Fruit fly (Drosophila melanogaster) whole organism, embryonic: Measurements from ENCODE around the gene CG34265.

Experiments used
- Ada2b ChIP-seq: fragments of 200-800 bp; sonication (Bioruptor generic); IDR thresholded peaks from 2 replicates; pipeline ENCODE4 v1.3.6; 2022; ENCODE audit warnings: missing biosample characterization, missing genetic modification characterization
- Antp ChIP-seq: fragments of 200-800 bp; sonication (Bioruptor generic); optimal IDR thresholded peaks from 3 replicates; lab custom pipeline; 2016; ENCODE audit warnings: missing biosample characterization, missing genetic modification characterization
- BtbVII ChIP-seq: fragments of 200-800 bp; sonication (Bioruptor generic); optimal IDR thresholded peaks from 3 replicates; lab custom pipeline; 2017; ENCODE audit warnings: missing biosample characterization, mild to moderate bottlenecking, missing genetic modification characterization
- CG10147 ChIP-seq: fragments of 200-800 bp; sonication (Bioruptor generic); optimal IDR thresholded peaks from 2 replicates; lab custom pipeline; 2019; ENCODE audit warnings: missing biosample characterization, mild to moderate bottlenecking, missing genetic modification characterization, moderate library complexity
- CG13624 ChIP-seq: fragments of 200-800 bp; sonication (Bioruptor generic); optimal IDR thresholded peaks from 2 replicates; lab custom pipeline; 2016; ENCODE audit warnings: missing biosample characterization, missing genetic modification characterization
- CG15514 ChIP-seq: fragments of 200-800 bp; sonication (Bioruptor generic); optimal IDR thresholded peaks from 3 replicates; lab custom pipeline; 2017; ENCODE audit warnings: missing biosample characterization, missing genetic modification characterization, mild to moderate bottlenecking, moderate library complexity, missing genetic modification reagents
- CG16779 ChIP-seq: fragments of 200-800 bp; sonication (Bioruptor generic); IDR thresholded peaks from 2 replicates; pipeline ENCODE4 v1.3.6; 2022; ENCODE audit warnings: missing biosample characterization, missing genetic modification characterization
- CG1832 ChIP-seq: fragments of 200-800 bp; sonication (Bioruptor generic); optimal IDR thresholded peaks from 2 replicates; lab custom pipeline; 2017; ENCODE audit warnings: missing biosample characterization, mild to moderate bottlenecking, missing genetic modification characterization, inconsistent platforms
- CG3281 ChIP-seq: fragments of 200-800 bp; sonication (Bioruptor generic); optimal IDR thresholded peaks from 3 replicates; lab custom pipeline; 2017; ENCODE audit warnings: missing biosample characterization, mild to moderate bottlenecking, missing genetic modification characterization
- CG4707 ChIP-seq: fragments of 200-800 bp; sonication (Bioruptor generic); optimal IDR thresholded peaks from 2 replicates; lab custom pipeline; 2018; ENCODE audit warnings: missing biosample characterization, mild to moderate bottlenecking, missing genetic modification characterization, moderate library complexity
- CG6683 ChIP-seq: fragments of 200-800 bp; sonication (Bioruptor generic); optimal IDR thresholded peaks from 2 replicates; lab custom pipeline; 2017; ENCODE audit warnings: missing biosample characterization, mild to moderate bottlenecking, missing genetic modification characterization, missing genetic modification reagents
- CG7357 ChIP-seq: fragments of 200-800 bp; sonication (Bioruptor generic); IDR thresholded peaks from 3 replicates; pipeline ENCODE4 v1.3.6; 2022; ENCODE audit warnings: missing biosample characterization, missing genetic modification characterization
- CG7928 ChIP-seq: fragments of 200-800 bp; sonication (Bioruptor generic); optimal IDR thresholded peaks from 2 replicates; lab custom pipeline; 2017; ENCODE audit warnings: missing biosample characterization, mild to moderate bottlenecking, missing genetic modification characterization
- CG7987 ChIP-seq: fragments of 200-800 bp; sonication (Bioruptor generic); optimal IDR thresholded peaks from 2 replicates; lab custom pipeline; 2018; ENCODE audit warnings: missing biosample characterization, mild to moderate bottlenecking, missing genetic modification characterization, moderate library complexity
- CG8290 ChIP-seq, 3 experiments: fragments of 200-800 bp; sonication (Bioruptor generic); optimal IDR thresholded peaks; 2 replicates each; lab custom pipeline; 2016 to 2019; ENCODE audit warnings: missing biosample characterization in 3 of 3, missing genetic modification characterization in 3 of 3, mild to moderate bottlenecking in 2 of 3, moderate library complexity in 1 of 3
- D ChIP-seq, 2 experiments: fragments of 200-800 bp in 1 of 2; fragments of >200 bp in 1 of 2; sonication (Bioruptor generic) in 1 of 2; optimal IDR thresholded peaks; 2 replicates in 1 of 2; 3 replicates in 1 of 2; lab custom pipeline; 2017; ENCODE audit warnings: mild to moderate bottlenecking in 1 of 2, missing biosample characterization in 1 of 2, missing genetic modification characterization in 1 of 2, missing genetic modification reagents in 1 of 2
- D19B ChIP-seq: fragments of 200-800 bp; sonication (Bioruptor generic); optimal IDR thresholded peaks from 2 replicates; lab custom pipeline; 2017; ENCODE audit warnings: missing biosample characterization, mild to moderate bottlenecking, missing genetic modification characterization
- Dip2 ChIP-seq: fragments of 200-800 bp; sonication (Bioruptor generic); IDR thresholded peaks from 2 replicates; pipeline ENCODE4 v1.3.6; 2022; ENCODE audit warnings: missing biosample characterization, missing genetic modification characterization
- Dll ChIP-seq: fragments of 200-800 bp; sonication (Bioruptor generic); IDR thresholded peaks from 4 replicates; pipeline ENCODE4 v1.3.6; 2022; ENCODE audit warnings: missing biosample characterization, missing genetic modification characterization; ENCODE audit not compliant: partially characterized antibody
- Doc3 ChIP-seq: fragments of 200-800 bp; sonication (Bioruptor generic); IDR thresholded peaks from 3 replicates; pipeline ENCODE4 v1.3.6; 2022; ENCODE audit warnings: missing biosample characterization, missing genetic modification characterization; ENCODE audit not compliant: partially characterized antibody
- E2f2 ChIP-seq: fragments of 200-800 bp; sonication (Bioruptor generic); IDR thresholded peaks from 2 replicates; pipeline ENCODE4 v1.3.6; 2022; ENCODE audit warnings: missing biosample characterization, missing genetic modification characterization
- Ets65A ChIP-seq: fragments of 200-800 bp; sonication (Bioruptor generic); peaks from one replicate; lab custom pipeline; 2016; ENCODE audit warnings: missing biosample characterization, missing genetic modification characterization
- HLH4C ChIP-seq: fragments of 200-800 bp; sonication (Bioruptor generic); IDR thresholded peaks from 3 replicates; pipeline ENCODE4 v1.3.6; 2022; ENCODE audit warnings: missing biosample characterization, missing genetic modification characterization; ENCODE audit not compliant: partially characterized antibody
- HmgZ ChIP-seq: fragments of 200-800 bp; sonication (Bioruptor generic); optimal IDR thresholded peaks from 2 replicates; lab custom pipeline; 2018; ENCODE audit warnings: missing biosample characterization, mild to moderate bottlenecking, missing genetic modification characterization
- Med ChIP-seq: fragments of 200-800 bp; sonication (Bioruptor generic); peaks from one replicate; lab custom pipeline; 2016; ENCODE audit warnings: missing biosample characterization, missing genetic modification characterization, mild to moderate bottlenecking, inconsistent platforms, moderate library complexity
- Myb ChIP-seq: fragments of 200-800 bp; sonication (Bioruptor generic); optimal IDR thresholded peaks from 2 replicates; lab custom pipeline; 2016; ENCODE audit warnings: missing biosample characterization, missing genetic modification characterization
- NfI ChIP-seq: fragments of 200-800 bp; sonication (Bioruptor generic); optimal IDR thresholded peaks from 3 replicates; lab custom pipeline; 2018; ENCODE audit warnings: missing biosample characterization, mild to moderate bottlenecking, missing genetic modification characterization, moderate library complexity
- Sox102F ChIP-seq: fragments of 200-800 bp; sonication (Bioruptor generic); optimal IDR thresholded peaks from 2 replicates; lab custom pipeline; 2018; ENCODE audit warnings: missing biosample characterization, mild to moderate bottlenecking, missing genetic modification characterization, moderate library complexity
- abd-A ChIP-seq: fragments of 200-800 bp; sonication (Bioruptor generic); optimal IDR thresholded peaks from 3 replicates; lab custom pipeline; 2019; ENCODE audit warnings: missing biosample characterization, mild to moderate bottlenecking, missing genetic modification characterization, moderate library complexity
- amos ChIP-seq: fragments of 200-800 bp; sonication (Bioruptor generic); IDR thresholded peaks from 2 replicates; pipeline ENCODE4 v1.3.6; 2022; ENCODE audit warnings: missing biosample characterization, missing genetic modification characterization; ENCODE audit not compliant: partially characterized antibody
- cwo ChIP-seq: fragments of 200-800 bp; sonication (Bioruptor generic); optimal IDR thresholded peaks from 3 replicates; lab custom pipeline; 2017; ENCODE audit warnings: missing biosample characterization, missing genetic modification characterization, mild to moderate bottlenecking, moderate library complexity, missing genetic modification reagents
- gcm ChIP-seq: fragments of 200-800 bp; sonication (Bioruptor generic); optimal IDR thresholded peaks from 2 replicates; lab custom pipeline; 2019; ENCODE audit warnings: missing biosample characterization, mild to moderate bottlenecking, missing genetic modification characterization, moderate library complexity
- gem ChIP-seq: fragments of 200-800 bp; sonication (Bioruptor generic); optimal IDR thresholded peaks from 2 replicates; lab custom pipeline; 2019; ENCODE audit warnings: missing biosample characterization, mild to moderate bottlenecking, missing genetic modification characterization, moderate library complexity
- gfzf ChIP-seq: fragments of 200-800 bp; sonication (Bioruptor generic); optimal IDR thresholded peaks from 2 replicates; lab custom pipeline; 2016; ENCODE audit warnings: missing biosample characterization, mild to moderate bottlenecking, missing genetic modification characterization, moderate library complexity
- gro ChIP-seq: fragments of 200-800 bp; sonication (Bioruptor generic); optimal IDR thresholded peaks from 2 replicates; lab custom pipeline; 2016; ENCODE audit warnings: missing biosample characterization, missing genetic modification characterization
- insv ChIP-seq, 2 experiments: fragments of 200-800 bp; sonication (Bioruptor generic); optimal IDR thresholded peaks; 3 replicates each; lab custom pipeline; 2016 to 2018; ENCODE audit warnings: missing biosample characterization in 2 of 2, missing genetic modification characterization in 2 of 2
- jumu ChIP-seq: fragments of 200-800 bp; sonication (Bioruptor generic); optimal IDR thresholded peaks from 3 replicates; lab custom pipeline; 2016; ENCODE audit warnings: missing biosample characterization, missing genetic modification characterization
- kay ChIP-seq: fragments of 200-800 bp; sonication (Bioruptor generic); optimal IDR thresholded peaks from 2 replicates; lab custom pipeline; 2016; ENCODE audit warnings: missing biosample characterization, missing genetic modification characterization
- mld ChIP-seq: fragments of 200-800 bp; sonication (Bioruptor generic); IDR thresholded peaks from 3 replicates; pipeline ENCODE4 v1.3.6; 2022; ENCODE audit warnings: missing biosample characterization, missing genetic modification characterization; ENCODE audit not compliant: partially characterized antibody
- pan ChIP-seq, 4 experiments: fragments of >200 bp in 3 of 4; fragments of 200-800 bp in 1 of 4; sonication (Bioruptor generic) in 1 of 4; optimal IDR thresholded peaks in 3 of 4; IDR thresholded peaks in 1 of 4; 2 replicates each; pipeline versions ENCODE4 v1.3.6 to Lab custom; 2017 to 2022; ENCODE audit warnings: missing biosample characterization in 2 of 4, missing genetic modification characterization in 2 of 4, mixed read lengths in 1 of 4
- peb ChIP-seq: fragments of 200-800 bp; sonication (Bioruptor generic); IDR thresholded peaks from 2 replicates; pipeline ENCODE4 v1.3.6; 2022; ENCODE audit warnings: missing biosample characterization, missing genetic modification characterization
- pita ChIP-seq: fragments of 200-800 bp; sonication (Bioruptor generic); optimal IDR thresholded peaks from 2 replicates; lab custom pipeline; 2017; ENCODE audit warnings: missing biosample characterization, mild to moderate bottlenecking, missing genetic modification characterization
- pzg ChIP-seq: fragments of 200-800 bp; sonication (Bioruptor generic); optimal IDR thresholded peaks from 3 replicates; lab custom pipeline; 2018; ENCODE audit warnings: missing biosample characterization, mild to moderate bottlenecking, missing genetic modification characterization, moderate library complexity
- tio ChIP-seq: fragments of 200-800 bp; sonication (Bioruptor generic); optimal IDR thresholded peaks from 2 replicates; lab custom pipeline; 2017; ENCODE audit warnings: missing biosample characterization, missing genetic modification characterization, inconsistent platforms
- trem ChIP-seq: fragments of 200-800 bp; optimal IDR thresholded peaks from 3 replicates; lab custom pipeline; 2019; ENCODE audit warnings: missing biosample characterization, mild to moderate bottlenecking, missing genetic modification characterization, moderate library complexity

The CG34265 gene

dm6 chr3L:3224740-3225719, 43.2 kb upstream of the CG34265 start, which contains the start of gene Larp4B (continued):
- 0 out of 3 replicates have a peak, but pooled peaks have one; percentile 21 for TF ChIP-seq CG7357 (GFP tag; lab: Robert Waterston, UW)
- TF ChIP-seq gro (GFP tag; lab: Kevin White, UChicago): peak; percentile 45
- TF ChIP-seq Ada2b: no peak
- TF ChIP-seq Dll: peak; percentile 77
- 0 out of 3 replicates have a peak, but pooled peaks have one; percentile 39 for TF ChIP-seq mld (GFP tag; lab: Robert Waterston, UW)
- no peak for TF ChIP-seq cwo (GFP tag; lab: Kevin White, UChicago)
- peak; percentile 90 for TF ChIP-seq Myb (GFP tag; lab: Kevin White, UChicago)
- peak; percentile 4 for TF ChIP-seq CG8290 (GFP tag; optimal IDR thresholded peaks at IDR 0.05; lab: Kevin White, UChicago)
- TF ChIP-seq CG8290 (tag; optimal IDR thresholded peaks at IDR 0.05; lab: Kevin White, UChicago): no peak
- TF ChIP-seq gcm (GFP tag; lab: Kevin White, UChicago): no peak
- peak; percentile 30 for TF ChIP-seq D (optimal IDR thresholded peaks at IDR 0.05; lab: Kevin White, UChicago)
- TF ChIP-seq D (GFP tag; optimal IDR thresholded peaks at IDR 0.05; lab: Kevin White, UChicago): no peak
- no peak for TF ChIP-seq CG1832
- TF ChIP-seq CG15514 (GFP tag; lab: Kevin White, UChicago): peak; percentile 71
- TF ChIP-seq gfzf (GFP tag; lab: Kevin White, UChicago): peak; percentile 98
- TF ChIP-seq CG7928 (GFP tag; lab: Kevin White, UChicago): peak; percentile 41
- TF ChIP-seq gem (tag; lab: Kevin White, UChicago): no peak
- TF ChIP-seq HmgZ (tag; lab: Kevin White, UChicago): peak; percentile 61
- peak; percentile 55; the same call in 2 of the 3 replicates for TF ChIP-seq HLH4C (GFP tag; lab: Robert Waterston, UW)
- TF ChIP-seq Antp (GFP tag; lab: Kevin White, UChicago): no peak
- peak; percentile 23 for TF ChIP-seq CG7987 (GFP tag; lab: Kevin White, UChicago)
- peak; percentile 89 for TF ChIP-seq Ets65A (GFP tag; lab: Kevin White, UChicago)
- peak; percentile 22 for TF ChIP-seq CG10147 (GFP tag; lab: Kevin White, UChicago)
- no peak for TF ChIP-seq CG16779 (GFP tag; lab: Robert Waterston, UW)
- peak; percentile 89 for TF ChIP-seq pzg (GFP tag; lab: Kevin White, UChicago)
- peak; percentile 75 for TF ChIP-seq trem (tag; lab: Kevin White, UChicago)
- no peak for TF ChIP-seq Dip2 (GFP tag; lab: Robert Waterston, UW)
- TF ChIP-seq NfI (GFP tag; lab: Kevin White, UChicago): peak; percentile 21
- no peak for TF ChIP-seq peb (GFP tag; lab: Robert Waterston, UW)
- TF ChIP-seq CG13624 (GFP tag; lab: Kevin White, UChicago): peak; percentile 58
- no peak for TF ChIP-seq abd-A
- no peak for TF ChIP-seq CG6683 (GFP tag; lab: Kevin White, UChicago)
- peak; percentile 4 for TF ChIP-seq jumu (GFP tag; lab: Kevin White, UChicago)
- no peak for TF ChIP-seq pan (optimal IDR thresholded peaks at IDR 0.05; lab: Kevin White, UChicago)
- TF ChIP-seq pan (GFP tag; optimal IDR thresholded peaks at IDR 0.05 in 1 of 2, IDR thresholded peaks at IDR 0.05 in 1 of 2): no peak
- peak; percentile 52 for TF ChIP-seq amos
- TF ChIP-seq E2f2: peak; percentile 79
- TF ChIP-seq Doc3: peak; percentile 77
- TF ChIP-seq kay (GFP tag; lab: Kevin White, UChicago): no peak
- TF ChIP-seq D19B (GFP tag; lab: Kevin White, UChicago): no peak
- TF ChIP-seq tio (GFP tag; lab: Kevin White, UChicago): no peak
- TF ChIP-seq Sox102F: no peak
- TF ChIP-seq insv (GFP tag; optimal IDR thresholded peaks at IDR 0.05; lab: Kevin White, UChicago): peak in 1 of 2 experiments; percentile 41
- TF ChIP-seq BtbVII: peak; percentile 15
- TF ChIP-seq CG3281 (GFP tag; lab: Kevin White, UChicago): peak; percentile 33
- peak; percentile 86 for TF ChIP-seq pita (GFP tag; lab: Kevin White, UChicago)
- TF ChIP-seq CG4707 (GFP tag; lab: Kevin White, UChicago): no peak
- peak; percentile 85 for TF ChIP-seq Med (GFP tag; lab: Kevin White, UChicago)
